Worm (Caenorhabditis elegans) whole organism, L1 larva: Measurements from ENCODE around the gene C14C6.3.

ENCODE experiments used
- C34B4.2 ChIP-seq: sonication (generic microtip); optimal IDR thresholded peaks from 2 replicates; lab custom pipeline; 2017; ENCODE audit warnings: mild to moderate bottlenecking, missing genetic modification characterization, missing compliant biosample characterization
- aly-2 ChIP-seq: fragments of 150-350 bp; optimal IDR thresholded peaks from 2 replicates; lab custom pipeline; 2014; ENCODE audit warnings: missing biosample characterization, missing genetic modification characterization
- blmp-1 ChIP-seq: fragments of 150-350 bp; optimal IDR thresholded peaks from 2 replicates; lab custom pipeline; 2014; ENCODE audit warnings: missing biosample characterization, missing genetic modification characterization
- ceh-90 ChIP-seq: sonication (generic microtip); optimal IDR thresholded peaks from 2 replicates; lab custom pipeline; 2016; ENCODE audit warnings: missing genetic modification characterization, missing compliant biosample characterization
- ces-1 ChIP-seq: fragments of 150-350 bp; optimal IDR thresholded peaks from 2 replicates; lab custom pipeline; 2014; ENCODE audit warnings: missing biosample characterization, missing genetic modification reagents, missing genetic modification characterization
- dpl-1 ChIP-seq, 3 experiments: fragments of 150-350 bp in 2 of 3; sonication (generic microtip) in 1 of 3; optimal IDR thresholded peaks; 2 replicates each; lab custom pipeline; 2014 to 2017; ENCODE audit warnings: missing biosample characterization in 3 of 3, missing genetic modification characterization in 3 of 3, missing genetic modification reagents in 3 of 3
- efl-1 ChIP-seq, 4 experiments: fragments of 150-350 bp; optimal IDR thresholded peaks in 3 of 4; peaks in 1 of 4; 1 replicate in 1 of 4; 2 replicates in 3 of 4; lab custom pipeline; 2014; ENCODE audit warnings: missing biosample characterization in 2 of 4, missing genetic modification characterization in 2 of 4, missing genetic modification reagents in 2 of 4
- egl-27 ChIP-seq, 2 experiments: fragments of 150-350 bp in 1 of 2; sonication (generic microtip); optimal IDR thresholded peaks; 3 replicates each; lab custom pipeline; 2017 to 2018; ENCODE audit warnings: missing biosample characterization in 2 of 2, missing genetic modification characterization in 2 of 2, missing genetic modification reagents in 2 of 2
- ets-5 ChIP-seq: fragments of 200-800 bp; sonication (Bioruptor generic); IDR thresholded peaks from 2 replicates; pipeline ENCODE4 v1.3.6; 2022; ENCODE audit warnings: missing genetic modification characterization, missing compliant biosample characterization
- fkh-10 ChIP-seq: sonication (generic microtip); optimal IDR thresholded peaks from 2 replicates; lab custom pipeline; 2017; ENCODE audit warnings: missing biosample characterization, missing genetic modification reagents, missing genetic modification characterization
- fos-1 ChIP-seq: fragments of 150-350 bp; optimal IDR thresholded peaks from 2 replicates; lab custom pipeline; 2014; ENCODE audit warnings: missing biosample characterization, missing genetic modification characterization
- hlh-17 ChIP-seq: fragments of 200-800 bp; sonication (Bioruptor generic); optimal IDR thresholded peaks from 2 replicates; lab custom pipeline; 2018; ENCODE audit warnings: missing genetic modification characterization, mild to moderate bottlenecking, missing compliant biosample characterization, moderate library complexity, borderline replicate concordance
- irx-1 ChIP-seq: sonication (generic microtip); optimal IDR thresholded peaks from 2 replicates; lab custom pipeline; 2016; ENCODE audit warnings: missing genetic modification characterization, missing compliant biosample characterization
- isw-1 ChIP-seq: fragments of 200-800 bp; sonication (Bioruptor generic); IDR thresholded peaks from 2 replicates; pipeline ENCODE4 v1.3.6; 2022; ENCODE audit warnings: missing genetic modification characterization, missing compliant biosample characterization
- lin-15B ChIP-seq: fragments of 150-350 bp; sonication (generic microtip); optimal IDR thresholded peaks from 3 replicates; lab custom pipeline; 2014; ENCODE audit warnings: missing biosample characterization, missing genetic modification characterization
- lsy-2 ChIP-seq, 2 experiments: fragments of 150-350 bp; optimal IDR thresholded peaks; 2 replicates each; lab custom pipeline; 2014; ENCODE audit warnings: missing biosample characterization in 2 of 2, missing genetic modification characterization in 2 of 2
- mef-2 ChIP-seq: fragments of 150-350 bp; optimal IDR thresholded peaks from 2 replicates; lab custom pipeline; 2014; ENCODE audit warnings: missing biosample characterization, missing genetic modification characterization
- mep-1 ChIP-seq: fragments of 150-350 bp; optimal IDR thresholded peaks from 2 replicates; lab custom pipeline; 2014; ENCODE audit warnings: missing biosample characterization, missing genetic modification characterization
- nhr-11 ChIP-seq: fragments of 150-350 bp; optimal IDR thresholded peaks from 2 replicates; lab custom pipeline; 2014; ENCODE audit warnings: missing biosample characterization, missing genetic modification characterization
- nhr-20 ChIP-seq: sonication (generic microtip); optimal IDR thresholded peaks from 2 replicates; lab custom pipeline; 2016; ENCODE audit warnings: mild to moderate bottlenecking, missing genetic modification characterization, missing compliant biosample characterization
- nhr-28 ChIP-seq: fragments of 150-350 bp; optimal IDR thresholded peaks from 2 replicates; lab custom pipeline; 2014; ENCODE audit warnings: missing biosample characterization, missing genetic modification characterization
- nhr-47 ChIP-seq: sonication (generic microtip); optimal IDR thresholded peaks from 2 replicates; lab custom pipeline; 2016; ENCODE audit warnings: mild to moderate bottlenecking, missing genetic modification characterization, moderate library complexity, missing compliant biosample characterization
- nhr-84 ChIP-seq: sonication (generic microtip); optimal IDR thresholded peaks from 2 replicates; lab custom pipeline; 2017; ENCODE audit warnings: missing biosample characterization, missing genetic modification characterization
- pag-3 ChIP-seq: sonication (generic microtip); optimal IDR thresholded peaks from 2 replicates; lab custom pipeline; 2017; ENCODE audit warnings: missing genetic modification characterization, mild to moderate bottlenecking, missing compliant biosample characterization, antibody characterized with exemption, borderline replicate concordance; ENCODE audit not compliant: insufficient read depth
- pax-3 ChIP-seq: fragments of 200-800 bp; sonication (Bioruptor generic); optimal IDR thresholded peaks from 2 replicates; lab custom pipeline; 2018; ENCODE audit warnings: mild to moderate bottlenecking, missing genetic modification characterization, moderate library complexity, missing compliant biosample characterization
- pqm-1 ChIP-seq: sonication (generic microtip); optimal IDR thresholded peaks from 3 replicates; lab custom pipeline; 2017; ENCODE audit warnings: missing biosample characterization, missing genetic modification characterization
- snpc-4 ChIP-seq: fragments of 150-350 bp; optimal IDR thresholded peaks from 2 replicates; lab custom pipeline; 2014; ENCODE audit warnings: missing biosample characterization, missing genetic modification characterization
- snu-23 ChIP-seq: sonication (generic microtip); optimal IDR thresholded peaks from 2 replicates; lab custom pipeline; 2016; ENCODE audit warnings: missing genetic modification characterization, missing compliant biosample characterization
- sox-4 ChIP-seq: sonication (generic microtip); optimal IDR thresholded peaks from 2 replicates; lab custom pipeline; 2016; ENCODE audit warnings: missing genetic modification characterization, missing compliant biosample characterization
- sptf-1 ChIP-seq: fragments of 150-350 bp; optimal IDR thresholded peaks from 2 replicates; lab custom pipeline; 2014; ENCODE audit warnings: missing biosample characterization, missing genetic modification characterization
- sup-37 ChIP-seq: fragments of 200-800 bp; sonication (Bioruptor generic); optimal IDR thresholded peaks from 2 replicates; lab custom pipeline; 2018; ENCODE audit warnings: mild to moderate bottlenecking, missing genetic modification characterization, missing compliant biosample characterization
- swsn-7 ChIP-seq: sonication (generic microtip); optimal IDR thresholded peaks from 2 replicates; lab custom pipeline; 2016; ENCODE audit warnings: missing genetic modification characterization, missing compliant biosample characterization
- unc-62 ChIP-seq: fragments of 150-350 bp; optimal IDR thresholded peaks from 2 replicates; lab custom pipeline; 2014; ENCODE audit warnings: missing biosample characterization, missing genetic modification reagents, missing genetic modification characterization
- unc-86 ChIP-seq: sonication (generic microtip); optimal IDR thresholded peaks from 2 replicates; lab custom pipeline; 2016; ENCODE audit warnings: missing genetic modification characterization, missing compliant biosample characterization
- zag-1 ChIP-seq: fragments of 150-350 bp; optimal IDR thresholded peaks from 2 replicates; lab custom pipeline; 2014; ENCODE audit warnings: missing biosample characterization, missing genetic modification characterization
- zip-4 ChIP-seq: fragments of 200-800 bp; sonication (Bioruptor generic); optimal IDR thresholded peaks from 2 replicates; lab custom pipeline; 2018; ENCODE audit warnings: mild to moderate bottlenecking, missing genetic modification characterization, moderate library complexity, missing compliant biosample characterization
- ztf-4 ChIP-seq: fragments of 150-350 bp; optimal IDR thresholded peaks from 2 replicates; lab custom pipeline; 2014; ENCODE audit warnings: missing biosample characterization, missing genetic modification characterization

C14C6.3 gene

ce11 chrV:500535-500934 lies 42.7 kb upstream of the C14C6.3 start:
- no peak for TF ChIP-seq mef-2 (tag; lab: Kevin White, UChicago)

- TF ChIP-seq pax-3 (tag; lab: Kevin White, UChicago), result no peak
- TF ChIP-seq nhr-11 (tag; lab: Kevin White, UChicago), result no peak
- TF ChIP-seq ztf-4, result no peak
- no peak for TF ChIP-seq zip-4 (GFP tag; lab: Kevin White, UChicago)
- TF ChIP-seq lsy-2 (tag; optimal IDR thresholded peaks at IDR 0.05; lab: Kevin White, UChicago), result no peak
- TF ChIP-seq sup-37 (GFP tag; lab: Kevin White, UChicago), result no peak
- no peak for TF ChIP-seq isw-1 (GFP tag; lab: Robert Waterston, UW)
- no peak for TF ChIP-seq sox-4 (tag; lab: Kevin White, UChicago)
Measured at ce11 chrV:501230-501629, 42.0 kb upstream of the C14C6.3 start, which contains the start of gene str-256. Gene str-256, minus strand, starts transcription at chrV:501330.

ce11 chrV:502803-503273 lies 40.4 kb upstream of the C14C6.3 start, which contains the start of gene T01G6.10:
Gene T01G6.10, minus strand, starts transcription at chrV:503223.
- TF ChIP-seq nhr-47 (tag; lab: Kevin White, UChicago) (no peak), sptf-1 (no peak), egl-27 (tag; optimal IDR thresholded peaks at IDR 0.05; lab: Kevin White, UChicago) (no peak), ets-5 (GFP tag; lab: Robert Waterston, UW) (no peak), dpl-1 (GFP tag; optimal IDR thresholded peaks at IDR 0.05; lab: Kevin White, UChicago) (no peak), sox-4 (tag; lab: Kevin White, UChicago) (no peak), C34B4.2 (tag; lab: Kevin White, UChicago) (no peak), nhr-28 (tag; lab: Kevin White, UChicago) (no peak)

ce11 chrV:503728-504127 lies 39.5 kb upstream of the C14C6.3 start, which contains the start of gene srlf-35:
Gene srlf-35, plus strand, starts transcription at chrV:504028.
- TF ChIP-seq aly-2 (tag; lab: Kevin White, UChicago) (no peak), nhr-84 (tag; lab: Kevin White, UChicago) (no peak), zag-1 (tag; lab: Kevin White, UChicago) (no peak), ces-1 (GFP tag; lab: Kevin White, UChicago) (no peak), blmp-1 (tag; lab: Kevin White, UChicago) (no peak), pax-3 (tag; lab: Kevin White, UChicago) (no peak), hlh-17 (GFP tag; lab: Kevin White, UChicago) (no peak), pag-3 (no peak)

- TF ChIP-seq mep-1 (tag; lab: Kevin White, UChicago), result no peak
- TF ChIP-seq unc-62 (GFP tag; lab: Kevin White, UChicago), result no peak
- TF ChIP-seq irx-1 (tag; lab: Kevin White, UChicago), result no peak
- no peak for TF ChIP-seq unc-86 (tag; lab: Kevin White, UChicago)
- no peak for TF ChIP-seq nhr-20 (tag; lab: Kevin White, UChicago)
- TF ChIP-seq hlh-17 (GFP tag; lab: Kevin White, UChicago), result no peak
- no peak for TF ChIP-seq ceh-90 (tag; lab: Kevin White, UChicago)
- TF ChIP-seq fkh-10, result no peak
- TF ChIP-seq efl-1 (optimal IDR thresholded peaks at IDR 0.05; lab: Kevin White, UChicago), result no peak
- no peak for TF ChIP-seq efl-1 (GFP tag; optimal IDR thresholded peaks at IDR 0.05 in 1 of 2; lab: Kevin White, UChicago)
- no peak for TF ChIP-seq aly-2 (tag; lab: Kevin White, UChicago)
- TF ChIP-seq nhr-47 (tag; lab: Kevin White, UChicago), result no peak
Measured at ce11 chrV:505191-505590, 38.1 kb upstream of the C14C6.3 start, which contains the start of gene srlf-19. Gene srlf-19, plus strand, starts transcription at chrV:505491.

ce11 chrV:512420-512819 lies 30.8 kb upstream of the C14C6.3 start, which contains the start of gene srh-37:
Gene srh-37, minus strand, starts transcription at chrV:512520.
- TF ChIP-seq swsn-7 (tag; lab: Kevin White, UChicago), result no peak
- TF ChIP-seq mef-2 (tag; lab: Kevin White, UChicago), result no peak
- no peak for TF ChIP-seq fkh-10
- TF ChIP-seq sup-37 (GFP tag; lab: Kevin White, UChicago), result no peak
- no peak for TF ChIP-seq snpc-4 (tag; lab: Kevin White, UChicago)
- TF ChIP-seq fos-1, result no peak
- no peak for TF ChIP-seq snu-23 (GFP tag; lab: Kevin White, UChicago)
- TF ChIP-seq lin-15B, result no peak
- TF ChIP-seq zip-4 (GFP tag; lab: Kevin White, UChicago), result no peak
- TF ChIP-seq pqm-1 (tag; lab: Kevin White, UChicago), result no peak
